Worm (Caenorhabditis elegans): ENCODE data around the gene R08A2.1.

R08A2.1 gene

ce11 chrV:14712316-14712715, 7.1 kb downstream of the R08A2.1 start, which contains the start of gene R08A2.5:
R08A2.5 (plus strand) TSS chrV:14712616.
- TF ChIP-seq C17E4.6 (GFP tag; IDR thresholded peaks at IDR 0.05) (no peak), sptf-2 (GFP tag; optimal IDR thresholded peaks at IDR 0.05) (no peak), aptf-3 (GFP tag; IDR thresholded peaks at IDR 0.05) (no peak), madf-3 (GFP tag; IDR thresholded peaks at IDR 0.05) (no peak), F55B11.4 (tag; optimal IDR thresholded peaks at IDR 0.05; ENCODE audit: borderline replicate concordance, insufficient read depth) (no peak), hlh-26 (GFP tag; conservative IDR thresholded peaks at IDR 0.05) (no peak), B0019.2 (GFP tag; conservative IDR thresholded peaks at IDR 0.05) (no peak), hmg-1.2 (GFP tag; IDR thresholded peaks at IDR 0.05) (no peak), F33H1.4 (GFP tag; IDR thresholded peaks at IDR 0.05) (no peak), sdz-38 (tag; optimal IDR thresholded peaks at IDR 0.05) (no peak), snpc-3.4 (tag; optimal IDR thresholded peaks at IDR 0.05) (no peak), attf-6 (GFP tag; IDR thresholded peaks at IDR 0.05) (no peak), gei-17 (GFP tag; optimal IDR thresholded peaks at IDR 0.05) (no peak)

ce11 chrV:14711077-14711476, 8.3 kb downstream of the R08A2.1 start, which contains the start of gene ssp-33:
ssp-33 (plus strand) TSS chrV:14711377.
- TF ChIP-seq athp-1 (tag; optimal IDR thresholded peaks at IDR 0.05), result no peak
- TF ChIP-seq K12H6.12 (tag; optimal IDR thresholded peaks at IDR 0.05), result no peak
- TF ChIP-seq D2030.7 (GFP tag; IDR thresholded peaks at IDR 0.05), result no peak
- no peak for TF ChIP-seq lsy-27 (tag; optimal IDR thresholded peaks at IDR 0.05; ENCODE audit: borderline replicate concordance, insufficient read depth)
- TF ChIP-seq nhr-120 (GFP tag; IDR thresholded peaks at IDR 0.05), result no peak
- TF ChIP-seq egl-44 (GFP tag; IDR thresholded peaks at IDR 0.05), result no peak
- no peak for TF ChIP-seq sptf-2 (GFP tag; optimal IDR thresholded peaks at IDR 0.05)
- TF ChIP-seq F37B4.10 (GFP tag; IDR thresholded peaks at IDR 0.05), result no peak
- TF ChIP-seq ceh-58 (GFP tag; IDR thresholded peaks at IDR 0.05), result no peak
- no peak for TF ChIP-seq ztf-22 (GFP tag; optimal IDR thresholded peaks at IDR 0.05)
- no peak for TF ChIP-seq hlh-26 (GFP tag; conservative IDR thresholded peaks at IDR 0.05)
- TF ChIP-seq somi-1 (GFP tag; optimal IDR thresholded peaks at IDR 0.05), result no peak
- TF ChIP-seq F52B5.7 (tag; optimal IDR thresholded peaks at IDR 0.05), result no peak
- no peak for TF ChIP-seq F10E7.11 (tag; optimal IDR thresholded peaks at IDR 0.05)
- TF ChIP-seq snpc-3.4 (tag; optimal IDR thresholded peaks at IDR 0.05), result no peak

ce11 chrV:14707958-14708357, 11.4 kb downstream of the R08A2.1 start, which contains the start of gene R08A2.9:
R08A2.9 (plus strand) TSS chrV:14708258.
- no peak for TF ChIP-seq egrh-3 (GFP tag; IDR thresholded peaks at IDR 0.05)

- TF ChIP-seq B0019.2 (GFP tag; conservative IDR thresholded peaks at IDR 0.05) (no peak), aptf-3 (GFP tag; IDR thresholded peaks at IDR 0.05) (no peak), nfyb-1 (GFP tag; IDR thresholded peaks at IDR 0.05) (no peak), aptf-2 (GFP tag; conservative IDR thresholded peaks at IDR 0.05) (no peak), him-1 (tag; optimal IDR thresholded peaks at IDR 0.05) (no peak), xnd-1 (tag; optimal IDR thresholded peaks at IDR 0.05) (no peak), ztf-26 (tag; optimal IDR thresholded peaks at IDR 0.05) (no peak), zfh-2 (GFP tag; conservative IDR thresholded peaks at IDR 0.05) (no peak), ztf-18 (tag; optimal IDR thresholded peaks at IDR 0.05) (no peak), B0035.1 (tag; optimal IDR thresholded peaks at IDR 0.05) (no peak), T07F8.4 (tag; optimal IDR thresholded peaks at IDR 0.05) (no peak), ceh-40 (GFP tag; IDR thresholded peaks at IDR 0.05) (no peak), ztf-28 (GFP tag; IDR thresholded peaks at IDR 0.05) (no peak), snpc-4 (GFP tag; optimal IDR thresholded peaks at IDR 0.05) (no peak), snpc-4 (tag; optimal IDR thresholded peaks at IDR 0.05) (no peak), zim-3 (tag; optimal IDR thresholded peaks at IDR 0.05) (no peak), C17E4.6 (GFP tag; IDR thresholded peaks at IDR 0.05) (no peak), dpl-1 (GFP tag; optimal IDR thresholded peaks at IDR 0.05) (no peak), F33H1.4 (GFP tag; IDR thresholded peaks at IDR 0.05) (no peak), dpff-1 (tag; optimal IDR thresholded peaks at IDR 0.05) (no peak), chd-7 (tag; optimal IDR thresholded peaks at IDR 0.05) (no peak)
These were observed 20.7 kb downstream of the R08A2.1 start, which contains the start of gene set-5 for ce11 chrV:14698666-14699065. set-5 (plus strand) TSS chrV:14698966.

All from whole organism, young adult.